Worm (Caenorhabditis elegans): Measurements from ENCODE around the gene jamp-1.

- TF ChIP-seq lsy-2 (tag; optimal IDR thresholded peaks at IDR 0.05) (no peak), ceh-16 (tag; optimal IDR thresholded peaks at IDR 0.05) (no peak), snpc-4 (tag; optimal IDR thresholded peaks at IDR 0.05) (no peak), nhr-23 (tag; optimal IDR thresholded peaks at IDR 0.05) (no peak), unc-39 (tag; optimal IDR thresholded peaks at IDR 0.05) (no peak), zag-1 (tag; optimal IDR thresholded peaks at IDR 0.05) (no peak), ztf-11 (tag; optimal IDR thresholded peaks at IDR 0.05) (no peak)
These were observed 45.6 kb upstream of the jamp-1 start, which contains the start of gene smut-1 for ce11 chrV:6096559-6097155.
